Worm (Caenorhabditis elegans) whole organism, L1 larva: ENCODE data around the gene nhr-14.

Source experiments
- nhr-19 ChIP-seq: fragments of 200-800 bp; sonication (Bioruptor generic); conservative IDR thresholded peaks from 2 replicates; pipeline ENCODE4 v1.3.6; 2022; ENCODE audit warnings: missing genetic modification characterization, missing compliant biosample characterization
- unc-62 ChIP-seq: fragments of 150-350 bp; optimal IDR thresholded peaks from 2 replicates; lab custom pipeline; 2014; ENCODE audit warnings: missing biosample characterization, missing genetic modification reagents, missing genetic modification characterization

DNA sequence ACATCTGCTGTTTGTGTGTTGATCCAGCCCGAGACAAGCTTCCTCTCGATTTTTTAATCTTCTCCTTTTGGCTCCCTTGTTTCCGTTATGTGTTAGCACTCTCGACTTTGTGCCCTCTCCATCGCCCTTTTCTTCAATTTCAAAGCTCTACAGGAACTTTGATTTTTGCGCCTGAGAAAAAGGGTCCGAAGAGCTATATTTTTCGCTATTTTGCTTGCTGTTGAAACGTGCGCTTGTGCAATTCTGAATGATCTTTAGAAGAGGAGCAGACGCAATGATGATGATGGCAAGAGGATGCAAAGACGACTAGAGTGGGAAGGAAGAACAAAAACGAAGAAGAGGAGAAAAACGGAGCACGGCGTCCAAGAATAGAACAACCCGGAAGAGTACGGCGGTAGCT, 5.7 kb upstream of the nhr-14 start:
- TF ChIP-seq unc-62 (GFP tag; lab: Kevin White, UChicago) (no peak), nhr-19 (GFP tag; lab: Robert Waterston, UW) (peak; percentile 24; the same call in 1 of the 2 replicates)
